ENCODE assay signal across 2 fruit fly cellular contexts in the genomic region with DNA sequence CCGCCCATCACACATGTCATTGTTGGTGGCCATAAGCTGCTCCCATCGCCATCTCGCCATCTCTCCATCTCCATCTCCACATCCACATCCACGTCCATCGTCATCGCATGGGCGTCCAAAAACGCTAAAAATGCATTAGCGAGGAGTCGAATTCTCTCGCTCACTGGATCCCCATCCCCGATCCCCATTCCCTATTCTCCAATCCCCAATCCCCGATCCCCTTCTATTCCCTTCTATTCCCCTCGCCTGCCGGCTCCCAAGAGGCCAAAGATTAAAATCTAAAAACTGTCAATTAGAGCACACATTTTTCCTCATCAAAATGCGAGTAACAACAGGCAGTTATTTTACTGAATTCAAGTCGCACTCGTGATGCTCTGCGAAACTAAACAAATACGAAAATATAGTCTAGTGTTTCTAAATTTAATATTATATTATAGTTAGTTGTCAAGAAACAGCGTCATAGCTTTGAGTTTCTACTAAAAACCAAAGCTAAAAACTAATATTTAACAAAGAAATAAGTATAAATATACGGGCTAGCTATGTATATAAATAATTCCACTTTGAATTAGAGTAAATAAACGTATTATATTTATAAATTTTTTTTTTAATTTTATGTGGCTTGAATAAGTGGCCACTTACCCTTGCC.
TF ChIP-seq lines count a peak whose summit lies in the region.

No protein-coding gene starts in this region.

- no peak for TF ChIP-seq CTCF in whole organism, embryonic (GFP tag; optimal IDR thresholded peaks at IDR 0.05; lab: Kevin White, UChicago)

TF ChIP-seq in whole organism, embryonic, 481 proteins besides CTCF, POLR2A, EP300 and RAD21:
- TF ChIP-seq CG17361 (GFP tag; IDR thresholded peaks at IDR 0.05; lab: Robert Waterston, UW) = 0 out of 3 replicates have a peak, but pooled peaks have one; percentile 34
- 0 out of 3 replicates have a peak, but pooled peaks have one; percentile 16 for TF ChIP-seq CG11456 (GFP tag; IDR thresholded peaks at IDR 0.05; lab: Robert Waterston, UW)
- peak; percentile 39 for TF ChIP-seq Nf-YB (GFP tag; optimal IDR thresholded peaks at IDR 0.05; lab: Kevin White, UChicago)
- peak; percentile 30 for TF ChIP-seq CG10979 (tag; optimal IDR thresholded peaks at IDR 0.05; lab: Kevin White, UChicago)
- TF ChIP-seq dmrt11E (tag; optimal IDR thresholded peaks at IDR 0.05; lab: Kevin White, UChicago) = peak; percentile 44
- peak; percentile 4 for TF ChIP-seq grn (GFP tag; optimal IDR thresholded peaks at IDR 0.05; lab: Kevin White, UChicago)
- no peak for TF ChIP-seq pan (optimal IDR thresholded peaks at IDR 0.05; lab: Kevin White, UChicago)
- no peak for TF ChIP-seq pan (GFP tag; optimal IDR thresholded peaks at IDR 0.05 in 1 of 2, IDR thresholded peaks at IDR 0.05 in 1 of 2)
- peak; percentile 40 for TF ChIP-seq CG18262 (tag; optimal IDR thresholded peaks at IDR 0.05; lab: Kevin White, UChicago)
- TF ChIP-seq HLHmδ (GFP tag; optimal IDR thresholded peaks at IDR 0.05; lab: Kevin White, UChicago) = no peak
- TF ChIP-seq D19A (tag; optimal IDR thresholded peaks at IDR 0.05; lab: Kevin White, UChicago) = peak; percentile 96
- peak; percentile 35 for TF ChIP-seq gem (tag; optimal IDR thresholded peaks at IDR 0.05; lab: Kevin White, UChicago)
- peak; percentile 79 for TF ChIP-seq oc (tag; optimal IDR thresholded peaks at IDR 0.05; lab: Kevin White, UChicago)
- peak; percentile 17 for TF ChIP-seq CG2712 (tag; optimal IDR thresholded peaks at IDR 0.05; lab: Kevin White, UChicago)
- TF ChIP-seq lola (GFP tag; optimal IDR thresholded peaks at IDR 0.05; lab: Kevin White, UChicago) = peak in 1 of 3 experiments; percentile 21
- TF ChIP-seq bsh (GFP tag; optimal IDR thresholded peaks at IDR 0.05; lab: Kevin White, UChicago) = peak in 1 of 2 experiments; percentile 14
- peak; percentile 70 for TF ChIP-seq crol (GFP tag; IDR thresholded peaks at IDR 0.05; lab: Robert Waterston, UW)
- no peak for TF ChIP-seq CG15073 (GFP tag; optimal IDR thresholded peaks at IDR 0.05; lab: Kevin White, UChicago)
- TF ChIP-seq pum (GFP tag; optimal IDR thresholded peaks at IDR 0.05; lab: Kevin White, UChicago) = no peak
- TF ChIP-seq CG11504 (tag; optimal IDR thresholded peaks at IDR 0.05; lab: Kevin White, UChicago) = peak; percentile 8
- TF ChIP-seq Scr (GFP tag; IDR thresholded peaks at IDR 0.05; lab: Robert Waterston, UW; ENCODE audit: partially characterized antibody) = no peak

TF ChIP-seq in whole organism, prepupa, 60 proteins besides CTCF, POLR2A, EP300 and RAD21:
- TF ChIP-seq svp (GFP tag; lab: Kevin White, UChicago) = peak; percentile 7
- no peak for TF ChIP-seq CG1621 (tag; optimal IDR thresholded peaks at IDR 0.05; lab: Kevin White, UChicago)
